Worm (Caenorhabditis elegans) whole organism, L4 larva: ENCODE measurements around the gene rfp-1.

Experiments used
- D1046.2 ChIP-seq: fragments of 200-800 bp; sonication (Bioruptor generic); IDR thresholded peaks from 2 replicates; pipeline ENCODE4 v1.3.6; 2022; ENCODE audit warnings: missing genetic modification characterization, missing compliant biosample characterization
- F26F4.8 ChIP-seq: fragments of 200-800 bp; sonication (Bioruptor generic); conservative IDR thresholded peaks from 2 replicates; pipeline ENCODE4 v1.3.6; 2022; ENCODE audit warnings: missing genetic modification characterization, missing compliant biosample characterization
- F37D6.2 ChIP-seq: sonication (generic microtip); optimal IDR thresholded peaks from 2 replicates; lab custom pipeline; 2016; ENCODE audit warnings: mild to moderate bottlenecking, missing genetic modification characterization, missing compliant biosample characterization
- F44E2.7 ChIP-seq: fragments of 200-800 bp; sonication (Bioruptor generic); IDR thresholded peaks from 2 replicates; pipeline ENCODE4 v2.1.2; 2022; ENCODE audit warnings: missing genetic modification characterization, missing compliant biosample characterization
- F49E8.2 ChIP-seq: sonication (generic microtip); optimal IDR thresholded peaks from 2 replicates; lab custom pipeline; 2016; ENCODE audit warnings: missing compliant biosample characterization, mild to moderate bottlenecking, missing genetic modification characterization, borderline replicate concordance
- R02D3.7 ChIP-seq: fragments of 150-350 bp; sonication (generic microtip); optimal IDR thresholded peaks from 3 replicates; lab custom pipeline; 2014; ENCODE audit warnings: missing biosample characterization, missing genetic modification characterization
- Y105C5A.15 ChIP-seq: fragments of 200-800 bp; sonication (Bioruptor generic); IDR thresholded peaks from 2 replicates; pipeline ENCODE4 v1.3.6; 2022; ENCODE audit warnings: missing genetic modification characterization, missing compliant biosample characterization
- Y48G9A.11 ChIP-seq: fragments of 200-800 bp; sonication (Bioruptor generic); IDR thresholded peaks from 2 replicates; pipeline ENCODE4 v1.3.6; 2022; ENCODE audit warnings: missing genetic modification reagents, missing genetic modification characterization, missing compliant biosample characterization
- Y5F2A.4 ChIP-seq: fragments of 200-800 bp; sonication (Bioruptor generic); optimal IDR thresholded peaks from 2 replicates; lab custom pipeline; 2018; ENCODE audit warnings: mild to moderate bottlenecking, missing genetic modification characterization, missing compliant biosample characterization
- Y75B8A.6 ChIP-seq: fragments of 200-800 bp; sonication (Bioruptor generic); IDR thresholded peaks from 2 replicates; pipeline ENCODE4 v1.3.6; 2022; ENCODE audit warnings: missing genetic modification reagents, missing genetic modification characterization, missing compliant biosample characterization
- ZK546.5 ChIP-seq, 2 experiments: sonication (generic microtip); optimal IDR thresholded peaks; 2 replicates each; lab custom pipeline; 2017; ENCODE audit warnings: missing biosample characterization in 2 of 2, missing genetic modification characterization in 2 of 2
- ama-1 ChIP-seq: fragments of 150-350 bp; optimal IDR thresholded peaks from 2 replicates; lab custom pipeline; 2014; ENCODE audit warnings: inconsistent platforms, mixed read lengths
- arid-1 ChIP-seq: fragments of 200-800 bp; sonication (Bioruptor generic); conservative IDR thresholded peaks from 2 replicates; pipeline ENCODE4 v1.3.6; 2022; ENCODE audit warnings: missing genetic modification reagents, missing genetic modification characterization, missing compliant biosample characterization
- ceh-44 ChIP-seq: fragments of 200-800 bp; sonication (Bioruptor generic); IDR thresholded peaks from 2 replicates; pipeline ENCODE4 v1.3.6; 2022; ENCODE audit warnings: missing genetic modification reagents, missing genetic modification characterization, missing compliant biosample characterization
- ceh-62 ChIP-seq: sonication (generic microtip); optimal IDR thresholded peaks from 2 replicates; lab custom pipeline; 2017; ENCODE audit warnings: missing biosample characterization, missing genetic modification characterization
- ctbp-1 ChIP-seq: fragments of 200-800 bp; sonication (Bioruptor generic); IDR thresholded peaks from 2 replicates; pipeline ENCODE4 v1.3.6; 2022; ENCODE audit warnings: missing genetic modification reagents, missing genetic modification characterization, missing compliant biosample characterization
- daf-12 ChIP-seq: fragments of 150-350 bp; optimal IDR thresholded peaks from 2 replicates; lab custom pipeline; 2014; ENCODE audit warnings: missing biosample characterization, missing genetic modification reagents, missing genetic modification characterization
- daf-16 ChIP-seq, 3 experiments: sonication (generic microtip); optimal IDR thresholded peaks; 2 replicates each; lab custom pipeline; 2016 to 2017; ENCODE audit warnings: missing genetic modification characterization in 3 of 3, missing genetic modification reagents in 3 of 3, mild to moderate bottlenecking in 2 of 3, missing compliant biosample characterization in 2 of 3, missing biosample characterization in 1 of 3, moderate library complexity in 1 of 3
- daf-19 ChIP-seq: fragments of 200-800 bp; sonication (Bioruptor generic); conservative IDR thresholded peaks from 2 replicates; pipeline ENCODE4 v1.3.6; 2022; ENCODE audit warnings: missing genetic modification characterization, missing compliant biosample characterization
- dmd-6 ChIP-seq: fragments of 200-800 bp; sonication (Bioruptor generic); IDR thresholded peaks from 2 replicates; pipeline ENCODE4 v1.3.6; 2022; ENCODE audit warnings: missing genetic modification reagents, missing genetic modification characterization, missing compliant biosample characterization
- duxl-1 ChIP-seq: sonication (generic microtip); optimal IDR thresholded peaks from 2 replicates; lab custom pipeline; 2016; ENCODE audit warnings: mild to moderate bottlenecking, missing genetic modification characterization, moderate library complexity, missing compliant biosample characterization; ENCODE audit not compliant: poor library complexity
- egl-27 ChIP-seq: sonication (generic microtip); optimal IDR thresholded peaks from 3 replicates; lab custom pipeline; 2017; ENCODE audit warnings: missing biosample characterization, missing genetic modification reagents, missing genetic modification characterization
- gei-8 ChIP-seq: fragments of 200-800 bp; sonication (Bioruptor generic); optimal IDR thresholded peaks from 2 replicates; lab custom pipeline; 2018; ENCODE audit warnings: mild to moderate bottlenecking, missing genetic modification characterization, missing compliant biosample characterization
- hif-1 ChIP-seq, 2 experiments: sonication (generic microtip); optimal IDR thresholded peaks; 2 replicates each; lab custom pipeline; 2016 to 2017; ENCODE audit warnings: missing compliant biosample characterization in 2 of 2, missing genetic modification characterization in 2 of 2, missing genetic modification reagents in 2 of 2, missing genotype in 2 of 2, mild to moderate bottlenecking in 1 of 2
- hlh-30 ChIP-seq: sonication (generic microtip); optimal IDR thresholded peaks from 2 replicates; lab custom pipeline; 2017; ENCODE audit warnings: antibody characterized with exemption, mild to moderate bottlenecking, missing genetic modification characterization, missing compliant biosample characterization; ENCODE audit not compliant: insufficient read depth
- hmg-1.1 ChIP-seq: fragments of 200-800 bp; sonication (Bioruptor generic); IDR thresholded peaks from 2 replicates; pipeline ENCODE4 v1.3.6; 2022; ENCODE audit warnings: missing genetic modification reagents, missing genetic modification characterization, missing compliant biosample characterization
- lim-7 ChIP-seq: fragments of 200-800 bp; sonication (Bioruptor generic); IDR thresholded peaks from 2 replicates; pipeline ENCODE4 v1.3.6; 2022; ENCODE audit warnings: missing genetic modification characterization, missing compliant biosample characterization
- lin-1 ChIP-seq: fragments of 200-800 bp; sonication (Bioruptor generic); IDR thresholded peaks from 2 replicates; pipeline ENCODE4 v1.3.6; 2022; ENCODE audit warnings: missing genetic modification reagents, missing genetic modification characterization, missing compliant biosample characterization
- lin-38 ChIP-seq: fragments of 200-800 bp; sonication (Bioruptor generic); IDR thresholded peaks from 2 replicates; pipeline ENCODE4 v1.3.6; 2022; ENCODE audit warnings: missing genetic modification reagents, missing genetic modification characterization, missing compliant biosample characterization
- lir-3 ChIP-seq: sonication (generic microtip); optimal IDR thresholded peaks from 2 replicates; lab custom pipeline; 2016; ENCODE audit warnings: mild to moderate bottlenecking, missing genetic modification characterization, missing compliant biosample characterization
- lsy-2 ChIP-seq, 2 experiments: fragments of 150-350 bp in 1 of 2; sonication (generic microtip) in 1 of 2; optimal IDR thresholded peaks; 2 replicates each; lab custom pipeline; 2014 to 2017; ENCODE audit warnings: missing biosample characterization in 2 of 2, missing genetic modification characterization in 2 of 2
- madf-5 ChIP-seq, 2 experiments: fragments of 200-800 bp; sonication (Bioruptor generic); IDR thresholded peaks; 2 replicates each; pipeline ENCODE4 v1.3.6; 2022; ENCODE audit warnings: missing compliant biosample characterization in 2 of 2, missing genetic modification characterization in 2 of 2
- mep-1 ChIP-seq: fragments of 150-350 bp; sonication (generic microtip); optimal IDR thresholded peaks from 3 replicates; lab custom pipeline; 2014; ENCODE audit warnings: missing biosample characterization, missing genetic modification characterization
- mes-2 ChIP-seq: sonication (generic microtip); optimal IDR thresholded peaks from 2 replicates; lab custom pipeline; 2016; ENCODE audit warnings: missing genotype, mild to moderate bottlenecking, missing genetic modification characterization, missing compliant biosample characterization; ENCODE audit not compliant: poor library complexity, severe bottlenecking
- mxl-2 ChIP-seq: fragments of 200-800 bp; sonication (Bioruptor generic); conservative IDR thresholded peaks from 2 replicates; pipeline ENCODE4 v1.3.6; 2022; ENCODE audit warnings: missing genetic modification reagents, missing genetic modification characterization, missing compliant biosample characterization
- mxl-3 ChIP-seq: fragments of 200-800 bp; sonication (Bioruptor generic); optimal IDR thresholded peaks from 2 replicates; lab custom pipeline; 2018; ENCODE audit warnings: mild to moderate bottlenecking, missing genetic modification characterization, missing compliant biosample characterization
- nhr-10 ChIP-seq: fragments of 150-350 bp; optimal IDR thresholded peaks from 2 replicates; lab custom pipeline; 2014; ENCODE audit warnings: missing biosample characterization, missing genetic modification characterization
- nhr-102 ChIP-seq: sonication (generic microtip); optimal IDR thresholded peaks from 2 replicates; lab custom pipeline; 2016; ENCODE audit warnings: mild to moderate bottlenecking, missing genetic modification characterization, moderate library complexity, missing compliant biosample characterization
- nhr-111 ChIP-seq: fragments of 200-800 bp; sonication (Bioruptor generic); optimal IDR thresholded peaks from 2 replicates; lab custom pipeline; 2018; ENCODE audit warnings: mild to moderate bottlenecking, missing genetic modification characterization, missing compliant biosample characterization
- nhr-48 ChIP-seq: sonication (generic microtip); optimal IDR thresholded peaks from 2 replicates; lab custom pipeline; 2016; ENCODE audit warnings: mild to moderate bottlenecking, missing genetic modification characterization, missing compliant biosample characterization
- nhr-6 ChIP-seq: fragments of 150-350 bp; optimal IDR thresholded peaks from 2 replicates; lab custom pipeline; 2014; ENCODE audit warnings: missing biosample characterization, missing genetic modification characterization
- nhr-77 ChIP-seq: fragments of 150-350 bp; optimal IDR thresholded peaks from 2 replicates; lab custom pipeline; 2014; ENCODE audit warnings: missing biosample characterization, missing genetic modification characterization
- php-3 ChIP-seq: fragments of 200-800 bp; sonication (Bioruptor generic); IDR thresholded peaks from 2 replicates; pipeline ENCODE4 v1.3.6; 2022; ENCODE audit warnings: missing genetic modification reagents, missing genetic modification characterization, missing compliant biosample characterization
- rbr-2 ChIP-seq: sonication (generic microtip); optimal IDR thresholded peaks from 2 replicates; lab custom pipeline; 2016; ENCODE audit warnings: missing genotype, missing genetic modification characterization, missing compliant biosample characterization
- saeg-2 ChIP-seq: fragments of 200-800 bp; sonication (Bioruptor generic); IDR thresholded peaks from 2 replicates; pipeline ENCODE4 v1.3.6; 2022; ENCODE audit warnings: missing genetic modification reagents, missing genetic modification characterization, missing compliant biosample characterization
- set-16 ChIP-seq: fragments of 200-800 bp; sonication (Bioruptor generic); IDR thresholded peaks from 2 replicates; pipeline ENCODE4 v1.3.6; 2022; ENCODE audit warnings: missing genetic modification reagents, missing genetic modification characterization, missing compliant biosample characterization
- skn-1 ChIP-seq: fragments of 150-350 bp; optimal IDR thresholded peaks from 2 replicates; lab custom pipeline; 2014; ENCODE audit warnings: missing biosample characterization, missing genetic modification characterization
- spr-3 ChIP-seq: fragments of 200-800 bp; sonication (Bioruptor generic); optimal IDR thresholded peaks from 2 replicates; lab custom pipeline; 2018; ENCODE audit warnings: mild to moderate bottlenecking, missing genetic modification characterization, missing compliant biosample characterization
- zfp-2 ChIP-seq: sonication (generic microtip); optimal IDR thresholded peaks from 2 replicates; lab custom pipeline; 2016; ENCODE audit warnings: mild to moderate bottlenecking, missing genetic modification characterization, missing compliant biosample characterization
- zip-2 ChIP-seq: fragments of 150-350 bp; optimal IDR thresholded peaks from 2 replicates; lab custom pipeline; 2014; ENCODE audit warnings: missing biosample characterization, missing genetic modification characterization

Gene rfp-1

ce11 chrIII:8356407-8356881 is 2.0 kb upstream of the rfp-1 start (continued):
- TF ChIP-seq daf-16 (GFP tag; optimal IDR thresholded peaks at IDR 0.05; lab: Kevin White, UChicago) (peak in 1 of 2 experiments; percentile 28), daf-16 (tag; optimal IDR thresholded peaks at IDR 0.05; lab: Kevin White, UChicago) (peak; percentile 15), D1046.2 (GFP tag; lab: Robert Waterston, UW) (no peak), daf-19 (GFP tag; lab: Robert Waterston, UW) (no peak), R02D3.7 (tag; lab: Kevin White, UChicago) (no peak), ceh-62 (tag; lab: Kevin White, UChicago) (no peak), mep-1 (tag; lab: Kevin White, UChicago) (peak; percentile 92), ceh-44 (no peak), skn-1 (tag; lab: Kevin White, UChicago) (no peak), mxl-2 (GFP tag; lab: Robert Waterston, UW) (no peak), hif-1 (tag; optimal IDR thresholded peaks at IDR 0.05; lab: Kevin White, UChicago) (peak in 1 of 2 experiments; percentile 49), lin-1 (GFP tag; lab: Robert Waterston, UW) (no peak), madf-5 (GFP tag; IDR thresholded peaks at IDR 0.05; lab: Robert Waterston, UW) (no peak), F49E8.2 (tag; lab: Kevin White, UChicago) (no peak), lin-38 (GFP tag; lab: Robert Waterston, UW) (peak; percentile 68), rbr-2 (tag; lab: Kevin White, UChicago) (peak; percentile 81), spr-3 (GFP tag; lab: Kevin White, UChicago) (no peak), saeg-2 (no peak), zfp-2 (tag; lab: Kevin White, UChicago) (no peak), arid-1 (GFP tag; lab: Robert Waterston, UW) (peak; percentile 27; the same call in 1 of the 2 replicates), F26F4.8 (no peak), Y75B8A.6 (GFP tag; lab: Robert Waterston, UW) (no peak), mes-2 (tag; lab: Kevin White, UChicago) (peak; percentile 1), Y48G9A.11 (no peak), egl-27 (no peak), ama-1 (lab: Kevin White, UChicago) (peak; percentile 43), F37D6.2 (tag; lab: Kevin White, UChicago) (peak; percentile 50), php-3 (GFP tag; lab: Robert Waterston, UW) (no peak), lim-7 (peak; percentile 49; the same call in 1 of the 2 replicates), lir-3 (tag; lab: Kevin White, UChicago) (no peak), nhr-10 (tag; lab: Kevin White, UChicago) (no peak), ctbp-1 (peak; percentile 65), daf-12 (tag; lab: Kevin White, UChicago) (no peak), nhr-111 (GFP tag; lab: Kevin White, UChicago) (no peak), nhr-6 (tag; lab: Kevin White, UChicago) (peak; percentile 64), Y5F2A.4 (GFP tag; lab: Kevin White, UChicago) (no peak), gei-8 (GFP tag; lab: Kevin White, UChicago) (no peak), mxl-3 (GFP tag; lab: Kevin White, UChicago) (peak; percentile 71), lsy-2 (tag; optimal IDR thresholded peaks at IDR 0.05; lab: Kevin White, UChicago) (peak; percentile 77 to 91), hmg-1.1 (peak; percentile 84), Y105C5A.15 (GFP tag; lab: Robert Waterston, UW) (no peak), hlh-30 (tag; lab: Kevin White, UChicago) (peak; percentile 68), set-16 (GFP tag; lab: Robert Waterston, UW) (no peak), zip-2 (tag; lab: Kevin White, UChicago) (no peak), dmd-6 (GFP tag; lab: Robert Waterston, UW) (peak; percentile 53; the same call in 1 of the 2 replicates), ZK546.5 (tag; optimal IDR thresholded peaks at IDR 0.05; lab: Kevin White, UChicago) (no peak), nhr-102 (tag; lab: Kevin White, UChicago) (peak; percentile 40), nhr-77 (tag; lab: Kevin White, UChicago) (peak; percentile 58), duxl-1 (tag; lab: Kevin White, UChicago) (peak; percentile 37), nhr-48 (tag; lab: Kevin White, UChicago) (peak; percentile 62), F44E2.7 (GFP tag; lab: Robert Waterston, UW) (no peak)
